Fruit fly (Drosophila melanogaster) whole organism, prepupa: ENCODE results near the gene wdn.

Source experiments
- Blimp-1 ChIP-seq: fragments of 200-800 bp; sonication (Bioruptor generic); optimal IDR thresholded peaks from 3 replicates; lab custom pipeline; 2017; ENCODE audit warnings: missing biosample characterization, missing genetic modification characterization, mild to moderate bottlenecking, moderate library complexity, missing genetic modification reagents
- CG10669 ChIP-seq: fragments of 200-800 bp; sonication (Bioruptor generic); optimal IDR thresholded peaks from 3 replicates; lab custom pipeline; 2018; ENCODE audit warnings: missing biosample characterization, mild to moderate bottlenecking, missing genetic modification characterization, moderate library complexity
- CG11294 ChIP-seq: fragments of 200-800 bp; sonication (Bioruptor generic); IDR thresholded peaks from 2 replicates; pipeline ENCODE4 v1.3.6; 2022; ENCODE audit warnings: missing biosample characterization, missing genetic modification characterization
- CG11762 ChIP-seq: fragments of 200-800 bp; sonication (Bioruptor generic); optimal IDR thresholded peaks from 3 replicates; lab custom pipeline; 2016; ENCODE audit warnings: missing biosample characterization, missing genetic modification characterization; ENCODE audit not compliant: insufficient read depth
- CG11902 ChIP-seq: fragments of 200-800 bp; sonication (Bioruptor generic); optimal IDR thresholded peaks from 3 replicates; lab custom pipeline; 2016; ENCODE audit warnings: missing biosample characterization, missing genetic modification characterization
- CG15336 ChIP-seq: fragments of 200-800 bp; sonication (Bioruptor generic); IDR thresholded peaks from 2 replicates; pipeline ENCODE4 v1.3.6; 2022; ENCODE audit warnings: missing biosample characterization, missing genetic modification characterization
- CG16779 ChIP-seq: fragments of 200-800 bp; sonication (Bioruptor generic); optimal IDR thresholded peaks from 3 replicates; lab custom pipeline; 2017; ENCODE audit warnings: missing biosample characterization, mild to moderate bottlenecking, missing genetic modification characterization
- CG31627 ChIP-seq: fragments of 200-800 bp; sonication (Bioruptor generic); optimal IDR thresholded peaks from 3 replicates; lab custom pipeline; 2016; ENCODE audit warnings: missing biosample characterization, missing genetic modification characterization
- CG32006 ChIP-seq: fragments of 200-800 bp; sonication (Bioruptor generic); optimal IDR thresholded peaks from 3 replicates; lab custom pipeline; 2017; ENCODE audit warnings: missing biosample characterization, mild to moderate bottlenecking, missing genetic modification characterization
- CG3919 ChIP-seq: fragments of 200-800 bp; sonication (Bioruptor generic); optimal IDR thresholded peaks from 3 replicates; lab custom pipeline; 2016; ENCODE audit warnings: missing biosample characterization, missing genetic modification characterization
- CG4318 ChIP-seq: fragments of 200-800 bp; sonication (Bioruptor generic); optimal IDR thresholded peaks from 3 replicates; lab custom pipeline; 2017; ENCODE audit warnings: missing biosample characterization, mild to moderate bottlenecking, missing genetic modification characterization
- CG6163 ChIP-seq: fragments of 200-800 bp; sonication (Bioruptor generic); IDR thresholded peaks from 3 replicates; pipeline ENCODE4 v1.3.6; 2022; ENCODE audit warnings: missing biosample characterization, missing genetic modification characterization
- CG6792 ChIP-seq: fragments of 200-800 bp; sonication (Bioruptor generic); optimal IDR thresholded peaks from 3 replicates; lab custom pipeline; 2016; ENCODE audit warnings: missing biosample characterization, missing genetic modification characterization
- CG6808 ChIP-seq: fragments of 200-800 bp; sonication (Bioruptor generic); optimal IDR thresholded peaks from 3 replicates; lab custom pipeline; 2017; ENCODE audit warnings: missing biosample characterization, missing genetic modification characterization, mild to moderate bottlenecking, moderate library complexity, missing genetic modification reagents
- CG6854 ChIP-seq: fragments of 200-800 bp; sonication (Bioruptor generic); optimal IDR thresholded peaks from 2 replicates; lab custom pipeline; 2017; ENCODE audit warnings: missing biosample characterization, mild to moderate bottlenecking, missing genetic modification characterization
- CG8119 ChIP-seq: fragments of 200-800 bp; sonication (Bioruptor generic); IDR thresholded peaks from 3 replicates; pipeline ENCODE4 v1.3.6; 2022; ENCODE audit warnings: missing biosample characterization, missing genetic modification characterization
- CG8319 ChIP-seq: fragments of 200-800 bp; sonication (Bioruptor generic); optimal IDR thresholded peaks from 3 replicates; lab custom pipeline; 2016; ENCODE audit warnings: missing biosample characterization, missing genetic modification characterization
- CG8632 ChIP-seq: fragments of 200-800 bp; sonication (Bioruptor generic); optimal IDR thresholded peaks from 3 replicates; lab custom pipeline; 2016; ENCODE audit warnings: missing biosample characterization, missing genetic modification characterization
- Eip78C ChIP-seq: fragments of 200-800 bp; sonication (Bioruptor generic); peaks from one replicate; lab custom pipeline; 2016; ENCODE audit warnings: missing biosample characterization, missing genetic modification characterization
- Ets21C ChIP-seq: fragments of 200-800 bp; sonication (Bioruptor generic); optimal IDR thresholded peaks from 3 replicates; lab custom pipeline; 2016; ENCODE audit warnings: missing biosample characterization, missing genetic modification characterization
- Ets96B ChIP-seq: fragments of 200-800 bp; optimal IDR thresholded peaks from 2 replicates; lab custom pipeline; 2019; ENCODE audit warnings: missing biosample characterization, mild to moderate bottlenecking, missing genetic modification characterization, moderate library complexity
- Gug ChIP-seq: fragments of 200-800 bp; sonication (Bioruptor generic); IDR thresholded peaks from 2 replicates; pipeline ENCODE4 v1.3.6; 2022; ENCODE audit warnings: missing biosample characterization, missing genetic modification characterization
- Hr38 ChIP-seq: sonication (Bioruptor generic); optimal IDR thresholded peaks from 2 replicates; lab custom pipeline; 2016; ENCODE audit warnings: missing biosample characterization, missing genetic modification characterization
- Hr4 ChIP-seq: fragments of 200-800 bp; sonication (Bioruptor generic); optimal IDR thresholded peaks from 3 replicates; lab custom pipeline; 2016; ENCODE audit warnings: missing biosample characterization, missing genetic modification characterization
- Met ChIP-seq: fragments of 200-800 bp; sonication (Bioruptor generic); optimal IDR thresholded peaks from 3 replicates; lab custom pipeline; 2016; ENCODE audit warnings: missing biosample characterization, missing genetic modification characterization
- OdsH ChIP-seq: fragments of 200-800 bp; sonication (Bioruptor generic); optimal IDR thresholded peaks from 3 replicates; lab custom pipeline; 2016; ENCODE audit warnings: missing biosample characterization, missing genetic modification characterization
- Smox ChIP-seq: fragments of 200-800 bp; sonication (Bioruptor generic); optimal IDR thresholded peaks from 3 replicates; lab custom pipeline; 2016; ENCODE audit warnings: missing biosample characterization, missing genetic modification characterization
- Sox102F ChIP-seq: fragments of 200-800 bp; sonication (Bioruptor generic); optimal IDR thresholded peaks from 2 replicates; lab custom pipeline; 2016; ENCODE audit warnings: missing biosample characterization, mild to moderate bottlenecking, missing genetic modification characterization
- Sox15 ChIP-seq: fragments of 200-800 bp; sonication (Bioruptor generic); optimal IDR thresholded peaks from 3 replicates; lab custom pipeline; 2016; ENCODE audit warnings: missing biosample characterization, missing genetic modification characterization
- acj6 ChIP-seq: fragments of 200-800 bp; sonication (Bioruptor generic); optimal IDR thresholded peaks from 3 replicates; lab custom pipeline; 2016; ENCODE audit warnings: missing biosample characterization, missing genetic modification characterization
- cyc ChIP-seq: fragments of 200-800 bp; sonication (Bioruptor generic); optimal IDR thresholded peaks from 3 replicates; lab custom pipeline; 2016; ENCODE audit warnings: missing biosample characterization, missing genetic modification characterization
- dac ChIP-seq: fragments of 200-800 bp; sonication (Bioruptor generic); optimal IDR thresholded peaks from 2 replicates; lab custom pipeline; 2017; ENCODE audit warnings: missing biosample characterization, mild to moderate bottlenecking, missing genetic modification characterization
- dsx ChIP-seq: fragments of 200-800 bp; optimal IDR thresholded peaks from 3 replicates; lab custom pipeline; 2019; ENCODE audit warnings: missing biosample characterization, mild to moderate bottlenecking, missing genetic modification characterization, moderate library complexity; ENCODE audit not compliant: poor library complexity, severe bottlenecking
- eg ChIP-seq: fragments of 200-800 bp; sonication (Bioruptor generic); IDR thresholded peaks from 3 replicates; pipeline ENCODE4 v1.3.6; 2022; ENCODE audit warnings: missing biosample characterization, missing genetic modification characterization
- fd85E ChIP-seq: fragments of 200-800 bp; sonication (Bioruptor generic); optimal IDR thresholded peaks from 3 replicates; lab custom pipeline; 2016; ENCODE audit warnings: missing biosample characterization, missing genetic modification characterization
- fkh ChIP-seq: fragments of 200-800 bp; sonication (Bioruptor generic); optimal IDR thresholded peaks from 3 replicates; lab custom pipeline; 2017; ENCODE audit warnings: missing biosample characterization, mild to moderate bottlenecking, missing genetic modification characterization, moderate library complexity
- lz ChIP-seq: fragments of 200-800 bp; sonication (Bioruptor generic); optimal IDR thresholded peaks from 3 replicates; lab custom pipeline; 2016; ENCODE audit warnings: missing biosample characterization, missing genetic modification characterization
- net ChIP-seq: fragments of 200-800 bp; sonication (Bioruptor generic); optimal IDR thresholded peaks from 3 replicates; lab custom pipeline; 2016; ENCODE audit warnings: missing biosample characterization, missing genetic modification characterization
- pdm3 ChIP-seq: fragments of 200-800 bp; sonication (Bioruptor generic); optimal IDR thresholded peaks from 3 replicates; lab custom pipeline; 2016; ENCODE audit warnings: missing biosample characterization, missing genetic modification characterization
- ss ChIP-seq, 2 experiments: fragments of 200-800 bp; sonication (Bioruptor generic); optimal IDR thresholded peaks; 2 replicates in 1 of 2; 3 replicates in 1 of 2; lab custom pipeline; 2017 to 2018; ENCODE audit warnings: mild to moderate bottlenecking in 2 of 2, missing biosample characterization in 2 of 2, missing genetic modification characterization in 2 of 2, moderate library complexity in 1 of 2
- svp ChIP-seq: fragments of 200-800 bp; sonication (Bioruptor generic); peaks from one replicate; lab custom pipeline; 2016; ENCODE audit warnings: missing biosample characterization, missing genetic modification characterization
- topi ChIP-seq: fragments of 200-800 bp; sonication (Bioruptor generic); optimal IDR thresholded peaks from 3 replicates; lab custom pipeline; 2016; ENCODE audit warnings: missing biosample characterization, missing genetic modification characterization
- vri ChIP-seq: fragments of 200-800 bp; sonication (Bioruptor generic); optimal IDR thresholded peaks from 3 replicates; lab custom pipeline; 2016; ENCODE audit warnings: missing biosample characterization, mild to moderate bottlenecking, missing genetic modification characterization

wdn gene

dm6 chr3R:28850662-28851257 lies 39.6 kb upstream of the wdn start (continued):
- peak; percentile 67 for TF ChIP-seq CG6163 (GFP tag; lab: Robert Waterston, UW)

dm6 chr3R:28848693-28849470 lies 37.7 kb upstream of the wdn start:
- no peak for TF ChIP-seq CG11762 (GFP tag; lab: Kevin White, UChicago)
- no peak for TF ChIP-seq Hr38 (GFP tag; lab: Kevin White, UChicago)
- peak; percentile 56 for TF ChIP-seq Eip78C (GFP tag; lab: Kevin White, UChicago)
- no peak for TF ChIP-seq pdm3 (GFP tag; lab: Kevin White, UChicago)
- no peak for TF ChIP-seq Blimp-1 (GFP tag; lab: Kevin White, UChicago)
- TF ChIP-seq Sox102F (GFP tag; lab: Kevin White, UChicago), result no peak
- peak; percentile 9 for TF ChIP-seq fkh (GFP tag; lab: Kevin White, UChicago)
- TF ChIP-seq topi (GFP tag; lab: Kevin White, UChicago), result no peak
- no peak for TF ChIP-seq net (GFP tag; lab: Kevin White, UChicago)
- no peak for TF ChIP-seq Ets21C
- TF ChIP-seq CG8632, result no peak
- TF ChIP-seq CG8319 (GFP tag; lab: Kevin White, UChicago), result peak; percentile 76
- TF ChIP-seq Sox15 (GFP tag; lab: Kevin White, UChicago), result no peak
- no peak for TF ChIP-seq Ets96B (tag; lab: Kevin White, UChicago)
- no peak for TF ChIP-seq CG11294 (GFP tag; lab: Robert Waterston, UW)
- no peak for TF ChIP-seq Gug (GFP tag; lab: Robert Waterston, UW)
- TF ChIP-seq lz, result no peak
- peak; percentile 1 for TF ChIP-seq CG6808 (GFP tag; lab: Kevin White, UChicago)
- peak in 1 of 2 experiments; percentile 15 for TF ChIP-seq ss (GFP tag; optimal IDR thresholded peaks at IDR 0.05; lab: Kevin White, UChicago)
- no peak for TF ChIP-seq CG15336 (GFP tag; lab: Robert Waterston, UW)
- no peak for TF ChIP-seq CG6792 (GFP tag; lab: Kevin White, UChicago)
- TF ChIP-seq Hr4 (GFP tag; lab: Kevin White, UChicago), result no peak
- TF ChIP-seq cyc (GFP tag; lab: Kevin White, UChicago), result no peak
- TF ChIP-seq CG32006, result no peak

dm6 chr3R:28847547-28848316 lies 36.6 kb upstream of the wdn start:
- TF ChIP-seq CG31627 (GFP tag; lab: Kevin White, UChicago), result peak; percentile 23
- TF ChIP-seq Met, result peak; percentile 37
- peak; percentile 35 for TF ChIP-seq CG11762 (GFP tag; lab: Kevin White, UChicago)
- TF ChIP-seq Smox, result peak; percentile 47
- no peak for TF ChIP-seq vri (GFP tag; lab: Kevin White, UChicago)
- no peak for TF ChIP-seq cyc (GFP tag; lab: Kevin White, UChicago)
- TF ChIP-seq CG8119 (GFP tag; lab: Robert Waterston, UW), result no peak
- no peak for TF ChIP-seq fd85E
- peak; percentile 33 for TF ChIP-seq Hr4 (GFP tag; lab: Kevin White, UChicago)
- TF ChIP-seq lz, result peak; percentile 34
- no peak for TF ChIP-seq CG4318 (GFP tag; lab: Kevin White, UChicago)
- TF ChIP-seq dsx (GFP tag; lab: Kevin White, UChicago), result peak; percentile 47
- TF ChIP-seq topi (GFP tag; lab: Kevin White, UChicago), result peak; percentile 48
- no peak for TF ChIP-seq Hr38 (GFP tag; lab: Kevin White, UChicago)
- peak; percentile 36 for TF ChIP-seq CG11902
- peak; percentile 65 for TF ChIP-seq OdsH (GFP tag; lab: Kevin White, UChicago)
- peak; percentile 10 for TF ChIP-seq Ets21C
- no peak for TF ChIP-seq dac (GFP tag; lab: Kevin White, UChicago)
- TF ChIP-seq acj6 (GFP tag; lab: Kevin White, UChicago), result peak; percentile 67
- TF ChIP-seq CG3919 (GFP tag; lab: Kevin White, UChicago), result peak; percentile 55
- no peak for TF ChIP-seq CG16779 (tag; lab: Kevin White, UChicago)
- TF ChIP-seq Blimp-1 (GFP tag; lab: Kevin White, UChicago), result no peak
- peak; percentile 56 for TF ChIP-seq CG10669 (GFP tag; lab: Kevin White, UChicago)
- TF ChIP-seq CG6792 (GFP tag; lab: Kevin White, UChicago), result peak; percentile 42
- TF ChIP-seq eg, result no peak
- TF ChIP-seq svp (GFP tag; lab: Kevin White, UChicago), result peak; percentile 45
- peak; percentile 85 for TF ChIP-seq Eip78C (GFP tag; lab: Kevin White, UChicago)
- peak; percentile 26 for TF ChIP-seq CG8319 (GFP tag; lab: Kevin White, UChicago)
- TF ChIP-seq Ets96B (tag; lab: Kevin White, UChicago), result peak; percentile 56
- no peak for TF ChIP-seq CG6854 (GFP tag; lab: Kevin White, UChicago)
